Fruit fly (Drosophila melanogaster) whole organism, larva: ENCODE data around the gene xmas.

Source experiments
- noc ChIP-seq: fragments of 200-800 bp; sonication (Bioruptor generic); optimal IDR thresholded peaks from 3 replicates; lab custom pipeline; 2019; ENCODE audit warnings: missing biosample characterization, mild to moderate bottlenecking, missing genetic modification characterization, moderate library complexity

The xmas gene

dm6 chrX:17172777-17173315 lies 13.7 kb upstream of the xmas start:
- no peak for TF ChIP-seq noc (tag; lab: Kevin White, UChicago)

- TF ChIP-seq noc (tag; lab: Kevin White, UChicago) = no peak
Measured at dm6 chrX:17172123-17172522, 13.0 kb upstream of the xmas start.

dm6 chrX:17170484-17170944 lies 11.4 kb upstream of the xmas start:
- peak; percentile 80 for TF ChIP-seq noc (tag; lab: Kevin White, UChicago)

dm6 chrX:17167304-17167703 lies 8.2 kb upstream of the xmas start:
- TF ChIP-seq noc (tag; lab: Kevin White, UChicago) = no peak

dm6 chrX:17162446-17163013 lies 3.4 kb upstream of the xmas start:
- no peak for TF ChIP-seq noc (tag; lab: Kevin White, UChicago)

dm6 chrX:17160396-17161040 lies 1.4 kb upstream of the xmas start:
- no peak for TF ChIP-seq noc (tag; lab: Kevin White, UChicago)

- no peak for TF ChIP-seq noc (tag; lab: Kevin White, UChicago)
Measured at dm6 chrX:17159819-17160218, 713 bp upstream of the xmas start, which contains the start of gene baz. TSS of gene baz (plus strand) at chrX:17160006.

dm6 chrX:17150660-17151059 lies 8.4 kb downstream of the xmas start:
- no peak for TF ChIP-seq noc (tag; lab: Kevin White, UChicago)

- TF ChIP-seq noc (tag; lab: Kevin White, UChicago) = no peak
Measured at dm6 chrX:17149652-17150266, 9.3 kb downstream of the xmas start.

- no peak for TF ChIP-seq noc (tag; lab: Kevin White, UChicago)
Measured at dm6 chrX:17148951-17149449, 10.1 kb downstream of the xmas start, which contains the start of gene Chchd2. TSS of gene Chchd2 (plus strand) at chrX:17149001.

DNA sequence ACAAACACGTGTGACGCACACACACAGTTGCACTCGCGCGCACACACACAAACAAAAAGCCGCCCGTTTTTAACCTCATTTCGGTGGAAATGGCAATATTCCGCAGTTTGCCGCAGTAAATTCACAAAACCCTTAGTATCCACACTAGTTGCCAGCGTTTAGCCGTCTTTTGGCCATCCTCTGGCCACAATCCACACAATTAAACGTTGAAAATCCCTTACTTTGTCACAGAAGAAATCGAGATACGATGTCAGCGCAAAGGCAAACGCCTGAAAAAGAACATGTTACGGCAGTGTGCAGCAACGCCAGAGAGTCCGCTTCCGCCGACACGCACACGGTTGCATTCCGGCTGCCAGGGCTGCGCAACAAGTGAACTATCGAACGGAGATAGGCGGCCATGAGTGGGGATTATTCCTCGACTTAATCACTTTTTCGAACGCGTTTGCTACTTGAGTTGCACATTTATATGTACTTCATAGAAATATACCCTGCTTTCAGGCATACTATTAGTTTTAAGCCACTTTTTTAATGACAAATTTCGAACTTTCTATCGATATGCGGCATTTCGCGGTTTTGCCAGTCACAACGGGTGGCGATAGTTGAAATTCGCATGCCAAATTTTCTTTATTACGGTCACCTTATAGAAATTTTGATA lies 11.0 kb downstream of the xmas start, which contains the start of gene RpS5a:
RpS5a (minus strand) TSS at position 282 of the 655 bp plus-strand sequence.
- TF ChIP-seq noc (tag; lab: Kevin White, UChicago) = peak; percentile 59

- no peak for TF ChIP-seq noc (tag; lab: Kevin White, UChicago)
Measured at dm6 chrX:17146529-17146928, 12.6 kb downstream of the xmas start.

DNA sequence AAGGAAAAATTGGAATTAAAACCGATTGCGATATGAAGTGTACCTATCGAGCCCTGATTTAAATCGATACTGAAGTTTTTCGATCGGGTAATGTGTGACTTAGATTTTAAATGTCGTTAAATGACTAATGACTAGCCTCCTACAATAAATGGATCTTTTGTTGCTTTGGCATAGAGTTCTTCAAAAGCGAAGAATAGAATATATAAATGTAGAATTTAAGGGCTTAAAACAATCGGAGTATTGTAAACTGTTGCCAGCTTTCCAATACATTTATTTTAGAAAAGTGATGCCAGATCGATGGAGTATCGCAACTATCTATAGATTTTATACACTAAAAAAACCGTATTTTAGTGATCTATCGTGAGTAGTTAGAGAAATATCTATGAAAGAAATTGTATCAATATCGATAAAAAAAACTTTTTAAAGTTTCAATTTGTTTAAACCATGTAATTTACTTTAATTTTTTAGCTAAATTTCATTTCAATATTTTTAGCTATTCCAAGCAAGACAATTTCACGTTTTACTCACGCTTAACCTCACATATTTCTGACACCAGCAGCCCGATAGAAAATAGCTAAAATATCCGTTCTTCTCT lies 16.1 kb downstream of the xmas start, which contains the start of the genes mei-217 and mei-218:
mei-217 (minus strand) TSS at position 51 of the 595 bp plus-strand sequence.
mei-218 (minus strand) TSS at position 51 of the 595 bp plus-strand sequence.
- TF ChIP-seq noc (tag; lab: Kevin White, UChicago) = no peak

DNA sequence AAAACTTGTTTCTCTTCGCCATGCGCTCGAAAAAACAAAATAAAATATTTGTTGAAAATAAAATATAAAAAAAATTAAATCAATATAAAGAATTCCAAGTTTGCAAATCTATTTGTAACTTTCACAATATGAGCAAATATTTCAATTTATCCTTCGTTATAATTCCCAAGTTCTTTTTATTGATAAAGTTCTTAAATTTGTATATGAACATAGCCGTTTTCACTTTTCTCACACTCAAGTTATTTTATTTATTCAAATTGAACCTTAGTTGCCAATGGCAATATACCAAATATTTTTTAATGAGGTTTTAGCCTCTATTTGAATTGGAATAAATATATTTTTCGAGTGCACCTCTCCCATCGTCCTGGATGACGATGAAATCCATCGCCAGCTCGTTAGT lies 26.4 kb downstream of the xmas start:
- no peak for TF ChIP-seq noc (tag; lab: Kevin White, UChicago)
